Worm (Caenorhabditis elegans) whole organism, L2 larva: ENCODE data around the gene F10D7.3.

Experiments used
- ZK546.5 ChIP-seq: sonication (generic microtip); optimal IDR thresholded peaks from 2 replicates; lab custom pipeline; 2017; ENCODE audit warnings: missing biosample characterization, missing genetic modification characterization
- ama-1 ChIP-seq: fragments of 150-350 bp; optimal IDR thresholded peaks from 2 replicates; lab custom pipeline; 2018; ENCODE audit warnings: inconsistent platforms
- elt-3 ChIP-seq: sonication (generic microtip); optimal IDR thresholded peaks from 2 replicates; lab custom pipeline; 2017; ENCODE audit warnings: missing biosample characterization, missing genetic modification characterization
- fos-1 ChIP-seq: fragments of 150-350 bp; optimal IDR thresholded peaks from 2 replicates; lab custom pipeline; 2014; ENCODE audit warnings: missing biosample characterization, missing genetic modification characterization
- lin-13 ChIP-seq: fragments of 150-350 bp; optimal IDR thresholded peaks from 2 replicates; lab custom pipeline; 2014; ENCODE audit warnings: missing biosample characterization, missing genetic modification reagents, missing genetic modification characterization
- nhr-11 ChIP-seq: fragments of 150-350 bp; optimal IDR thresholded peaks from 2 replicates; lab custom pipeline; 2014; ENCODE audit warnings: missing biosample characterization, missing genetic modification characterization
- snpc-4 ChIP-seq: fragments of 150-350 bp; optimal IDR thresholded peaks from 2 replicates; lab custom pipeline; 2014; ENCODE audit warnings: missing biosample characterization, missing genetic modification characterization
- unc-62 ChIP-seq: fragments of 150-350 bp; optimal IDR thresholded peaks from 2 replicates; lab custom pipeline; 2014; ENCODE audit warnings: missing biosample characterization, missing genetic modification reagents, missing genetic modification characterization
- ztf-11 ChIP-seq: sonication (generic microtip); optimal IDR thresholded peaks from 2 replicates; lab custom pipeline; 2017; ENCODE audit warnings: missing biosample characterization, missing genetic modification characterization
- ztf-4 ChIP-seq: fragments of 150-350 bp; optimal IDR thresholded peaks from 2 replicates; lab custom pipeline; 2014; ENCODE audit warnings: missing biosample characterization, missing genetic modification characterization

DNA sequence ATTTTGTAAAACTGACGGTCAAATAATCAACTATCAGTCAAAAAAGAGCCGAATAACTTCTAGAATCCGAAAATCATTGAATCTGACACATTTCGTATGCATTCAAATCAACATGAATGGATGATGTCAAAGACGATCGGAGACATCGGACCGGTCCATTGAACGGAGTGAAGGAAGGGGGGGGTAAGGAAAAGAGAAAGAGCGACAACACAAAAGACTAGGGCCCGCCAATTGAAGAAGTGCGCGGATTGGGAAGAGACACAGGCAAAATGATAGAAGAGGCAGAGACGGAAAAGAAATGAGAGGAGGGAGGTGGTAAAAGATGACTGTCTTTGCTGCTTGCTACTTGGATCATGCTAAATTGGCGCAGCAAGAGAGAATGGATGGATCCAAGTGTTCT is 4.9 kb downstream of the F10D7.3 start:
- TF ChIP-seq ZK546.5 (no peak), lin-13 (GFP tag; lab: Kevin White, UChicago) (no peak), unc-62 (GFP tag; lab: Kevin White, UChicago) (no peak), elt-3 (tag; lab: Kevin White, UChicago) (no peak), ztf-11 (tag; lab: Kevin White, UChicago) (no peak), ama-1 (lab: Kevin White, UChicago) (no peak), ztf-4 (tag; lab: Kevin White, UChicago) (no peak), snpc-4 (tag; lab: Kevin White, UChicago) (no peak), nhr-11 (no peak), fos-1 (no peak)
